Worm (Caenorhabditis elegans) whole organism, L4/young adult: ENCODE measurements around the gene mksr-1.

Source experiments
- dao-5 ChIP-seq: sonication (generic microtip); optimal IDR thresholded peaks from 2 replicates; lab custom pipeline; 2016; ENCODE audit warnings: missing genotype, missing genetic modification characterization, moderate library complexity, missing compliant biosample characterization
- him-1 ChIP-seq: sonication (generic microtip); optimal IDR thresholded peaks from 2 replicates; lab custom pipeline; 2016; ENCODE audit warnings: missing genotype, missing genetic modification reagents, missing genetic modification characterization, missing compliant biosample characterization

DNA sequence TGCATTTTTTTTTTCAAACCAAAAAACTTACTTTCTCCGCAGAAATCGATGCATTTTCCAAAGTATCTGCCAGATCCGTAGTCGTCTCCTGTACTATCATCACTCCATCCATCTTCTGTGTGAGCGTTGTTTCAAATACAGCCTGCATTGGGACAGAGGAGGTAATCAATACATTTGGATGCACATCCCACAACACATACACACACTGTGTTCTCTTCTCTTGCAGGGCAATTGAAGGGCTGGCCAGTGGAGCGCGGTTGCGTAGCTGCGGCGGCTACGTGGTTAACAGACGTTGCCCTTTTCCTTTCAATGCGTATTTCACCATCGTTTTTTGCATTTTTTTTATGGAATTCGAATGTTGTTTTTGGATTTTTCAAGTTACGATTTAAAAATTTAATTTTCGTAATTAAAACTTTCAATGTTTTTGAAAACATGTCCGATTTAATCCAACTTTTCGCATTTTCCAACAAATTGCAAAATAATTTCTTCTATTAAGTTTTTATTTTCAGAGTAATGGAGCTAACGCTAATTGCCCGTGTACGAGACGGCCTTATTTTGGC is 33.8 kb downstream of the mksr-1 start, which contains the start of the genes stau-1 and sec-22:
- TF ChIP-seq dao-5 (no peak), him-1 (tag; lab: Kevin White, UChicago) (no peak)
